Worm (Caenorhabditis elegans): Measurements from ENCODE around the gene F58B4.5.

Gene F58B4.5

ce11 chrV:10925658-10926057 is 6.8 kb upstream of the F58B4.5 start:
- TF ChIP-seq unc-62 (GFP tag; optimal IDR thresholded peaks at IDR 0.05) (no peak), bed-3 (GFP tag; optimal IDR thresholded peaks at IDR 0.05) (no peak), sptf-1 (tag; optimal IDR thresholded peaks at IDR 0.05) (no peak), ces-1 (GFP tag; optimal IDR thresholded peaks at IDR 0.05) (no peak)

ce11 chrV:10929511-10929910 is 3.0 kb upstream of the F58B4.5 start, which contains the start of gene F58B4.3:
Gene F58B4.3 (plus strand): TSS chrV:10929811.
- TF ChIP-seq drap-1 (GFP tag; optimal IDR thresholded peaks at IDR 0.05), result no peak
- TF ChIP-seq mep-1 (tag; optimal IDR thresholded peaks at IDR 0.05), result no peak
- no peak for TF ChIP-seq flh-1 (GFP tag; optimal IDR thresholded peaks at IDR 0.05)
- TF ChIP-seq hlh-1 (tag; optimal IDR thresholded peaks at IDR 0.05), result no peak
- no peak for TF ChIP-seq M03D4.4 (tag; optimal IDR thresholded peaks at IDR 0.05)
- TF ChIP-seq elt-1 (tag; optimal IDR thresholded peaks at IDR 0.05; ENCODE audit: borderline replicate concordance, insufficient read depth), result no peak
- no peak for TF ChIP-seq mls-2 (tag; optimal IDR thresholded peaks at IDR 0.05)
- no peak for TF ChIP-seq pha-4 (tag; optimal IDR thresholded peaks at IDR 0.05)
- no peak for TF ChIP-seq sptf-1 (tag; optimal IDR thresholded peaks at IDR 0.05)
- TF ChIP-seq ceh-43 (GFP tag; optimal IDR thresholded peaks at IDR 0.05), result no peak
- no peak for TF ChIP-seq elt-3 (tag; optimal IDR thresholded peaks at IDR 0.05)
- TF ChIP-seq lin-32 (GFP tag; optimal IDR thresholded peaks at IDR 0.05), result no peak
- TF ChIP-seq nhr-2 (tag; optimal IDR thresholded peaks at IDR 0.05), result no peak
- TF ChIP-seq lin-13 (tag; optimal IDR thresholded peaks at IDR 0.05), result no peak
- no peak for TF ChIP-seq nhr-28 (tag; optimal IDR thresholded peaks at IDR 0.05)
- no peak for TF ChIP-seq unc-120 (tag; optimal IDR thresholded peaks at IDR 0.05; ENCODE audit: poor library complexity, severe bottlenecking)
- TF ChIP-seq cnd-1 (tag; optimal IDR thresholded peaks at IDR 0.05), result no peak
- TF ChIP-seq ceh-83 (GFP tag; optimal IDR thresholded peaks at IDR 0.05), result no peak
- no peak for TF ChIP-seq unc-39 (tag; optimal IDR thresholded peaks at IDR 0.05)

DNA sequence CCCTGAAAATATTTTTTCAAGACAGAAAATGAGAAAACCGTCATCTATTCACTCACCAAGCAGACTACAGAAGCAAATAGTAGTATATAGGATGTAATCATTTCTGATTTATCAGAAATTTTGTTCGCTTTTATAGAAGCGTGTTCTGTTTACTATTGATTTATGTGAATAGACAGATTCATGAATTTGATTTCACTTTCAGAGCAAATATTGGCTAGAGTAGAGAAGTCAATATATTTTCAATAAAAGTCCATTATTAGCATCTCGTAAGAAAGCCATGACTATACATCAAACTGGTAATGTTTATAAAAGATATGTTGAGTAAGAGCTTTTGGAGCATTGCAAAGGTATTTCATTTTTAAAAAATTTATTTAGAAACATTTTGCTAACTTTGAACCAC is 1.3 kb upstream of the F58B4.5 start, which contains the start of gene scvp-1:
Gene scvp-1, minus strand, starts transcription at position 101 of the 400 bp plus-strand sequence.
- TF ChIP-seq nhr-76 (tag; optimal IDR thresholded peaks at IDR 0.05), result no peak
- TF ChIP-seq cnd-1 (tag; optimal IDR thresholded peaks at IDR 0.05), result no peak
- no peak for TF ChIP-seq mep-1 (tag; optimal IDR thresholded peaks at IDR 0.05)
- TF ChIP-seq lin-32 (GFP tag; optimal IDR thresholded peaks at IDR 0.05), result no peak
- TF ChIP-seq hlh-1 (tag; optimal IDR thresholded peaks at IDR 0.05), result no peak
- no peak for TF ChIP-seq elt-3 (tag; optimal IDR thresholded peaks at IDR 0.05)
- no peak for TF ChIP-seq mls-2 (tag; optimal IDR thresholded peaks at IDR 0.05)
- TF ChIP-seq tbx-8 (GFP tag; optimal IDR thresholded peaks at IDR 0.05), result no peak
- TF ChIP-seq zip-8 (tag; optimal IDR thresholded peaks at IDR 0.05), result no peak
- TF ChIP-seq blmp-1 (tag; optimal IDR thresholded peaks at IDR 0.05), result no peak
- no peak for TF ChIP-seq unc-62 (GFP tag; optimal IDR thresholded peaks at IDR 0.05)
- TF ChIP-seq lin-13 (tag; optimal IDR thresholded peaks at IDR 0.05), result no peak
- TF ChIP-seq nhr-12 (tag; optimal IDR thresholded peaks at IDR 0.05), result no peak
- no peak for TF ChIP-seq drap-1 (GFP tag; optimal IDR thresholded peaks at IDR 0.05)
- TF ChIP-seq ztf-11 (tag; optimal IDR thresholded peaks at IDR 0.05), result no peak
- no peak for TF ChIP-seq sptf-1 (tag; optimal IDR thresholded peaks at IDR 0.05)
- no peak for TF ChIP-seq ham-2 (GFP tag; optimal IDR thresholded peaks at IDR 0.05)

ce11 chrV:10936681-10937080 is 4.2 kb downstream of the F58B4.5 start, which contains the start of gene F17C11.12:
Gene F17C11.12 (minus strand): TSS chrV:10936920.
- TF ChIP-seq nhr-28 (tag; optimal IDR thresholded peaks at IDR 0.05) (no peak), unc-62 (GFP tag; optimal IDR thresholded peaks at IDR 0.05) (no peak), snpc-4 (tag; optimal IDR thresholded peaks at IDR 0.05) (no peak), cnd-1 (tag; optimal IDR thresholded peaks at IDR 0.05) (no peak), mep-1 (tag; optimal IDR thresholded peaks at IDR 0.05) (no peak), ceh-39 (tag; optimal IDR thresholded peaks at IDR 0.05) (no peak), ceh-83 (GFP tag; optimal IDR thresholded peaks at IDR 0.05) (no peak), M03D4.4 (tag; optimal IDR thresholded peaks at IDR 0.05) (no peak), lsy-2 (tag; optimal IDR thresholded peaks at IDR 0.05) (no peak), ceh-43 (GFP tag; optimal IDR thresholded peaks at IDR 0.05) (no peak), nhr-237 (tag; optimal IDR thresholded peaks at IDR 0.05) (no peak)

- TF ChIP-seq ceh-83 (GFP tag; optimal IDR thresholded peaks at IDR 0.05) (no peak), flh-1 (GFP tag; optimal IDR thresholded peaks at IDR 0.05) (no peak), nhr-2 (tag; optimal IDR thresholded peaks at IDR 0.05) (no peak)
These were observed 4.8 kb downstream of the F58B4.5 start for ce11 chrV:10937294-10937693.

Measured in whole organism, mixed stage, embryonic.